Worm (Caenorhabditis elegans) whole organism, L4 larva: ENCODE results near the gene maph-1.3.

Source experiments
- attf-4 ChIP-seq: sonication (generic microtip); optimal IDR thresholded peaks from 3 replicates; lab custom pipeline; 2017; ENCODE audit warnings: missing biosample characterization, missing genetic modification characterization
- ceh-20 ChIP-seq: fragments of 200-800 bp; sonication (Bioruptor generic); IDR thresholded peaks from 2 replicates; pipeline ENCODE4 v1.3.6; 2022; ENCODE audit warnings: missing genetic modification reagents, missing genetic modification characterization, missing compliant biosample characterization
- daf-8 ChIP-seq: fragments of 200-800 bp; sonication (Bioruptor generic); IDR thresholded peaks from 2 replicates; pipeline ENCODE4 v1.3.6; 2022; ENCODE audit warnings: missing genetic modification characterization, missing compliant biosample characterization
- hif-1 ChIP-seq, 2 experiments: sonication (generic microtip); optimal IDR thresholded peaks; 2 replicates each; lab custom pipeline; 2016 to 2017; ENCODE audit warnings: missing compliant biosample characterization in 2 of 2, missing genetic modification characterization in 2 of 2, missing genetic modification reagents in 2 of 2, missing genotype in 2 of 2, mild to moderate bottlenecking in 1 of 2
- hmg-1.1 ChIP-seq: fragments of 200-800 bp; sonication (Bioruptor generic); IDR thresholded peaks from 2 replicates; pipeline ENCODE4 v1.3.6; 2022; ENCODE audit warnings: missing genetic modification reagents, missing genetic modification characterization, missing compliant biosample characterization
- lin-1 ChIP-seq: fragments of 200-800 bp; sonication (Bioruptor generic); IDR thresholded peaks from 2 replicates; pipeline ENCODE4 v1.3.6; 2022; ENCODE audit warnings: missing genetic modification reagents, missing genetic modification characterization, missing compliant biosample characterization
- lir-3 ChIP-seq: sonication (generic microtip); optimal IDR thresholded peaks from 2 replicates; lab custom pipeline; 2016; ENCODE audit warnings: mild to moderate bottlenecking, missing genetic modification characterization, missing compliant biosample characterization
- mdl-1 ChIP-seq, 2 experiments: fragments of 150-350 bp in 1 of 2; sonication (generic microtip) in 1 of 2; optimal IDR thresholded peaks; 2 replicates each; lab custom pipeline; 2014 to 2017; ENCODE audit warnings: missing biosample characterization in 2 of 2, missing genetic modification characterization in 2 of 2
- nhr-6 ChIP-seq: fragments of 150-350 bp; optimal IDR thresholded peaks from 2 replicates; lab custom pipeline; 2014; ENCODE audit warnings: missing biosample characterization, missing genetic modification characterization
- nhr-77 ChIP-seq: fragments of 150-350 bp; optimal IDR thresholded peaks from 2 replicates; lab custom pipeline; 2014; ENCODE audit warnings: missing biosample characterization, missing genetic modification characterization
- snpc-4 ChIP-seq: fragments of 150-350 bp; optimal IDR thresholded peaks from 2 replicates; lab custom pipeline; 2014; ENCODE audit warnings: missing biosample characterization, missing genetic modification characterization
- unc-62 ChIP-seq, 3 experiments: fragments of 150-350 bp in 1 of 3; sonication (generic microtip); optimal IDR thresholded peaks in 2 of 3; peaks in 1 of 3; 1 replicate in 1 of 3; 2 replicates in 2 of 3; lab custom pipeline; 2014 to 2017; ENCODE audit warnings: missing biosample characterization in 3 of 3, missing genetic modification characterization in 3 of 3, missing genetic modification reagents in 3 of 3, missing genotype in 1 of 3
- ztf-11 ChIP-seq: fragments of 150-350 bp; optimal IDR thresholded peaks from 2 replicates; lab custom pipeline; 2014; ENCODE audit warnings: missing biosample characterization, missing genetic modification characterization

- TF ChIP-seq snpc-4 (tag; lab: Kevin White, UChicago) (no peak), ztf-11 (no peak), attf-4 (tag; lab: Kevin White, UChicago) (no peak), hif-1 (tag; optimal IDR thresholded peaks at IDR 0.05; lab: Kevin White, UChicago) (no peak), lin-1 (no peak), ceh-20 (GFP tag; lab: Robert Waterston, UW) (no peak), mdl-1 (tag; optimal IDR thresholded peaks at IDR 0.05; lab: Kevin White, UChicago) (no peak), daf-8 (no peak), lir-3 (tag; lab: Kevin White, UChicago) (no peak), nhr-6 (no peak), nhr-77 (no peak), unc-62 (GFP tag; optimal IDR thresholded peaks at IDR 0.05 in 1 of 2; lab: Kevin White, UChicago) (peak in 1 of 2 experiments; percentile 99), unc-62 (tag; optimal IDR thresholded peaks at IDR 0.05; lab: Kevin White, UChicago) (no peak), hmg-1.1 (GFP tag; lab: Robert Waterston, UW) (0 out of 2 replicates have a peak, but pooled peaks have one; percentile 35)
Measured at ce11 chrIII:3811375-3811924, 33.2 kb upstream of the maph-1.3 start.
